Worm (Caenorhabditis elegans) whole organism, young adult: ENCODE measurements around the gene cyp-13A11.

ENCODE experiments used
- B0336.3 ChIP-seq: fragments of 200-800 bp; sonication (Bioruptor generic); IDR thresholded peaks from 2 replicates; pipeline ENCODE4 v1.3.6; 2022; ENCODE audit warnings: missing genetic modification characterization, missing compliant biosample characterization
- C06A6.2 ChIP-seq: fragments of 200-800 bp; sonication (Bioruptor generic); conservative IDR thresholded peaks from 2 replicates; pipeline ENCODE4 v1.3.6; 2022; ENCODE audit warnings: missing genetic modification characterization, missing compliant biosample characterization
- F22D6.2 ChIP-seq: sonication (generic microtip); optimal IDR thresholded peaks from 2 replicates; lab custom pipeline; 2016; ENCODE audit warnings: mild to moderate bottlenecking, missing genetic modification characterization, missing compliant biosample characterization
- F23B12.7 ChIP-seq: sonication (generic microtip); optimal IDR thresholded peaks from 2 replicates; lab custom pipeline; 2017; ENCODE audit warnings: missing genetic modification characterization, mild to moderate bottlenecking, missing compliant biosample characterization, antibody characterized with exemption, moderate library complexity; ENCODE audit not compliant: insufficient read depth
- F39B2.1 ChIP-seq: fragments of 200-800 bp; sonication (Bioruptor generic); IDR thresholded peaks from 2 replicates; pipeline ENCODE4 v1.3.6; 2022; ENCODE audit warnings: missing genetic modification reagents, missing genetic modification characterization, missing compliant biosample characterization
- F49E8.2 ChIP-seq: sonication (generic microtip); optimal IDR thresholded peaks from 3 replicates; lab custom pipeline; 2017; ENCODE audit warnings: missing genetic modification characterization, mild to moderate bottlenecking, missing compliant biosample characterization, antibody characterized with exemption, moderate library complexity; ENCODE audit not compliant: insufficient read depth
- F52B5.7 ChIP-seq: sonication (generic microtip); optimal IDR thresholded peaks from 2 replicates; lab custom pipeline; 2016; ENCODE audit warnings: mild to moderate bottlenecking, missing genetic modification characterization, missing compliant biosample characterization
- F55B11.4 ChIP-seq: sonication (generic microtip); optimal IDR thresholded peaks from 2 replicates; lab custom pipeline; 2016; ENCODE audit warnings: missing compliant biosample characterization, missing genetic modification characterization, borderline replicate concordance; ENCODE audit not compliant: insufficient read depth
- K12H6.12 ChIP-seq: fragments of 200-800 bp; sonication (Bioruptor generic); optimal IDR thresholded peaks from 2 replicates; lab custom pipeline; 2018; ENCODE audit warnings: mild to moderate bottlenecking, missing genetic modification characterization, missing compliant biosample characterization
- T07F8.4 ChIP-seq: sonication (generic microtip); optimal IDR thresholded peaks from 2 replicates; lab custom pipeline; 2016; ENCODE audit warnings: mild to moderate bottlenecking, missing genetic modification characterization, moderate library complexity, missing compliant biosample characterization
- Y53G8AR.9 ChIP-seq: fragments of 200-800 bp; sonication (Bioruptor generic); conservative IDR thresholded peaks from 2 replicates; pipeline ENCODE4 v1.3.6; 2022; ENCODE audit warnings: missing genetic modification reagents, missing genetic modification characterization, missing compliant biosample characterization
- Y56A3A.18 ChIP-seq: fragments of 200-800 bp; sonication (Bioruptor generic); IDR thresholded peaks from 2 replicates; pipeline ENCODE4 v1.3.6; 2022; ENCODE audit warnings: missing genetic modification reagents, missing genetic modification characterization, missing compliant biosample characterization
- Y67H2A.10 ChIP-seq: fragments of 200-800 bp; sonication (Bioruptor generic); conservative IDR thresholded peaks from 2 replicates; pipeline ENCODE4 v1.3.6; 2022; ENCODE audit warnings: missing genetic modification reagents, missing genetic modification characterization, missing compliant biosample characterization
- Y79H2A.3 ChIP-seq: fragments of 200-800 bp; sonication (Bioruptor generic); conservative IDR thresholded peaks from 2 replicates; pipeline ENCODE4 v1.3.6; 2022; ENCODE audit warnings: missing genetic modification reagents, missing genetic modification characterization, missing compliant biosample characterization
- ama-1 ChIP-seq, 3 experiments: fragments of 150-350 bp in 1 of 3; sonication (generic microtip) in 2 of 3; optimal IDR thresholded peaks; 2 replicates each; lab custom pipeline; 2014 to 2018; ENCODE audit warnings: missing biosample characterization in 2 of 3, missing genetic modification characterization in 2 of 3, missing genetic modification reagents in 2 of 3
- attf-3 ChIP-seq: fragments of 200-800 bp; sonication (Bioruptor generic); conservative IDR thresholded peaks from 2 replicates; pipeline ENCODE4 v1.3.6; 2022; ENCODE audit warnings: missing genetic modification reagents, missing genetic modification characterization, missing compliant biosample characterization
- attf-5 ChIP-seq: fragments of 200-800 bp; sonication (Bioruptor generic); optimal IDR thresholded peaks from 2 replicates; lab custom pipeline; 2018; ENCODE audit warnings: mild to moderate bottlenecking, missing genetic modification characterization, missing compliant biosample characterization
- cebp-1 ChIP-seq, 2 experiments: fragments of 200-800 bp in 1 of 2; sonication (Bioruptor generic) in 1 of 2; sonication (generic microtip) in 1 of 2; IDR thresholded peaks in 1 of 2; optimal IDR thresholded peaks in 1 of 2; 2 replicates each; pipeline versions ENCODE4 v1.3.6 to Lab custom; 2017 to 2022; ENCODE audit warnings: missing compliant biosample characterization in 2 of 2, missing genetic modification characterization in 2 of 2, mild to moderate bottlenecking in 1 of 2, missing genetic modification reagents in 1 of 2, moderate library complexity in 1 of 2
- cebp-2 ChIP-seq: fragments of 200-800 bp; sonication (Bioruptor generic); IDR thresholded peaks from 2 replicates; pipeline ENCODE4 v1.3.6; 2022; ENCODE audit warnings: missing genetic modification characterization, missing compliant biosample characterization
- ceh-100 ChIP-seq: fragments of 200-800 bp; sonication (Bioruptor generic); IDR thresholded peaks from 2 replicates; pipeline ENCODE4 v1.3.6; 2022; ENCODE audit warnings: missing genetic modification reagents, missing genetic modification characterization, missing compliant biosample characterization
- ceh-58 ChIP-seq: fragments of 200-800 bp; sonication (Bioruptor generic); IDR thresholded peaks from 2 replicates; pipeline ENCODE4 v1.3.6; 2022; ENCODE audit warnings: missing genetic modification characterization, missing compliant biosample characterization
- chd-7 ChIP-seq: sonication (generic microtip); optimal IDR thresholded peaks from 2 replicates; lab custom pipeline; 2016; ENCODE audit warnings: mild to moderate bottlenecking, missing genetic modification characterization, moderate library complexity, missing compliant biosample characterization
- egl-18 ChIP-seq: fragments of 200-800 bp; sonication (Bioruptor generic); IDR thresholded peaks from 2 replicates; pipeline ENCODE4 v1.3.6; 2022; ENCODE audit warnings: missing genetic modification reagents, missing genetic modification characterization, missing compliant biosample characterization
- egrh-3 ChIP-seq: fragments of 200-800 bp; sonication (Bioruptor generic); IDR thresholded peaks from 2 replicates; pipeline ENCODE4 v1.3.6; 2022; ENCODE audit warnings: missing genetic modification reagents, missing genetic modification characterization, missing compliant biosample characterization
- ets-4 ChIP-seq: fragments of 200-800 bp; sonication (Bioruptor generic); optimal IDR thresholded peaks from 2 replicates; lab custom pipeline; 2018; ENCODE audit warnings: mild to moderate bottlenecking, missing genetic modification characterization, missing compliant biosample characterization
- gei-17 ChIP-seq: fragments of 200-800 bp; sonication (Bioruptor generic); optimal IDR thresholded peaks from 2 replicates; lab custom pipeline; 2018; ENCODE audit warnings: mild to moderate bottlenecking, missing genetic modification characterization, missing compliant biosample characterization
- hrde-1 ChIP-seq: sonication (generic microtip); optimal IDR thresholded peaks from 2 replicates; lab custom pipeline; 2016; ENCODE audit warnings: missing genetic modification characterization, mild to moderate bottlenecking, missing compliant biosample characterization, moderate library complexity, missing genotype, missing genetic modification reagents, borderline replicate concordance
- let-607 ChIP-seq, 2 experiments: fragments of 200-800 bp in 1 of 2; sonication (Bioruptor generic) in 1 of 2; sonication (generic microtip) in 1 of 2; optimal IDR thresholded peaks; 2 replicates each; lab custom pipeline; 2016 to 2018; ENCODE audit warnings: mild to moderate bottlenecking in 2 of 2, missing compliant biosample characterization in 2 of 2, missing genetic modification characterization in 2 of 2, moderate library complexity in 2 of 2, missing genotype in 1 of 2
- lin-35 ChIP-seq, 3 experiments: fragments of 150-350 bp in 2 of 3; sonication (generic microtip) in 1 of 3; optimal IDR thresholded peaks; 2 replicates each; lab custom pipeline; 2014 to 2018; ENCODE audit warnings: missing biosample characterization in 3 of 3, missing genetic modification characterization in 3 of 3, missing genetic modification reagents in 3 of 3
- lsl-1 ChIP-seq: fragments of 200-800 bp; sonication (Bioruptor generic); optimal IDR thresholded peaks from 2 replicates; lab custom pipeline; 2018; ENCODE audit warnings: mild to moderate bottlenecking, missing genetic modification characterization, moderate library complexity, missing compliant biosample characterization
- lsy-27 ChIP-seq: sonication (generic microtip); optimal IDR thresholded peaks from 2 replicates; lab custom pipeline; 2017; ENCODE audit warnings: missing genetic modification characterization, mild to moderate bottlenecking, missing compliant biosample characterization, antibody characterized with exemption, missing genotype, borderline replicate concordance; ENCODE audit not compliant: insufficient read depth
- madf-6 ChIP-seq: fragments of 200-800 bp; sonication (Bioruptor generic); IDR thresholded peaks from 2 replicates; pipeline ENCODE4 v1.3.6; 2022; ENCODE audit warnings: missing genetic modification reagents, missing genetic modification characterization, missing compliant biosample characterization
- nfya-1 ChIP-seq: sonication (generic microtip); optimal IDR thresholded peaks from 2 replicates; lab custom pipeline; 2017; ENCODE audit warnings: antibody characterized with exemption, missing compliant biosample characterization, missing genetic modification characterization, borderline replicate concordance; ENCODE audit not compliant: insufficient read depth
- nhr-80 ChIP-seq: sonication (generic microtip); optimal IDR thresholded peaks from 2 replicates; lab custom pipeline; 2016; ENCODE audit warnings: missing genetic modification characterization, missing compliant biosample characterization
- pbrm-1 ChIP-seq: fragments of 200-800 bp; sonication (Bioruptor generic); IDR thresholded peaks from 2 replicates; pipeline ENCODE4 v1.3.6; 2022; ENCODE audit warnings: missing genetic modification reagents, missing genetic modification characterization, missing compliant biosample characterization
- rpc-1 ChIP-seq, 2 experiments: fragments of 150-350 bp in 1 of 2; sonication (generic microtip) in 1 of 2; optimal IDR thresholded peaks; 2 replicates each; lab custom pipeline; 2014 to 2018; ENCODE audit warnings: missing biosample characterization in 1 of 2, missing genetic modification characterization in 1 of 2, missing genetic modification reagents in 1 of 2, missing genotype in 1 of 2
- tbp1 ChIP-seq: fragments of 200-800 bp; sonication (Bioruptor generic); optimal IDR thresholded peaks from 2 replicates; lab custom pipeline; 2018; ENCODE audit warnings: mild to moderate bottlenecking, missing genetic modification characterization, missing compliant biosample characterization
- tlf-1 ChIP-seq: fragments of 200-800 bp; sonication (Bioruptor generic); optimal IDR thresholded peaks from 2 replicates; lab custom pipeline; 2018; ENCODE audit warnings: mild to moderate bottlenecking, missing genetic modification characterization, missing compliant biosample characterization
- xnd-1 ChIP-seq: sonication (generic microtip); optimal IDR thresholded peaks from 2 replicates; lab custom pipeline; 2016; ENCODE audit warnings: missing genotype, missing genetic modification reagents, missing genetic modification characterization, missing compliant biosample characterization
- zfh-2 ChIP-seq: fragments of 200-800 bp; sonication (Bioruptor generic); conservative IDR thresholded peaks from 2 replicates; pipeline ENCODE4 v1.3.6; 2022; ENCODE audit warnings: missing genetic modification reagents, missing genetic modification characterization, missing compliant biosample characterization
- zim-3 ChIP-seq: sonication (generic microtip); optimal IDR thresholded peaks from 2 replicates; lab custom pipeline; 2017; ENCODE audit warnings: mild to moderate bottlenecking, missing genetic modification characterization, moderate library complexity, missing compliant biosample characterization
- ztf-26 ChIP-seq: sonication (generic microtip); optimal IDR thresholded peaks from 2 replicates; lab custom pipeline; 2017; ENCODE audit warnings: missing genetic modification characterization, missing compliant biosample characterization
- ztf-28 ChIP-seq: fragments of 200-800 bp; sonication (Bioruptor generic); IDR thresholded peaks from 2 replicates; pipeline ENCODE4 v1.3.6; 2022; ENCODE audit warnings: missing genetic modification reagents, missing genetic modification characterization, missing compliant biosample characterization

The cyp-13A11 gene

ce11 chrIII:13059335-13059734 lies 38.5 kb downstream of the cyp-13A11 start (continued):
- TF ChIP-seq xnd-1 (tag; lab: Kevin White, UChicago) (no peak), cebp-1 (GFP tag; IDR thresholded peaks at IDR 0.05; lab: Robert Waterston, UW) (no peak), cebp-1 (tag; optimal IDR thresholded peaks at IDR 0.05; lab: Kevin White, UChicago) (peak; percentile 41), hrde-1 (tag; lab: Kevin White, UChicago) (no peak)

- TF ChIP-seq lsy-27 (tag; lab: Kevin White, UChicago): no peak
- TF ChIP-seq ztf-28 (GFP tag; lab: Robert Waterston, UW): no peak
- peak; percentile 1 for TF ChIP-seq rpc-1 (optimal IDR thresholded peaks at IDR 0.05; lab: Kevin White, UChicago)
- TF ChIP-seq rpc-1 (tag; optimal IDR thresholded peaks at IDR 0.05; lab: Kevin White, UChicago): no peak
- TF ChIP-seq ets-4 (GFP tag; lab: Kevin White, UChicago): no peak
- peak; percentile 85 for TF ChIP-seq C06A6.2 (GFP tag; lab: Robert Waterston, UW)
- no peak for TF ChIP-seq nfya-1
- peak; percentile 92 for TF ChIP-seq ama-1 (optimal IDR thresholded peaks at IDR 0.05; lab: Kevin White, UChicago)
- no peak for TF ChIP-seq ama-1 (GFP tag; optimal IDR thresholded peaks at IDR 0.05; lab: Kevin White, UChicago)
- TF ChIP-seq F52B5.7 (tag; lab: Kevin White, UChicago): no peak
- no peak for TF ChIP-seq let-607 (tag; optimal IDR thresholded peaks at IDR 0.05; lab: Kevin White, UChicago)
- no peak for TF ChIP-seq cebp-1 (GFP tag; IDR thresholded peaks at IDR 0.05; lab: Robert Waterston, UW)
- TF ChIP-seq cebp-1 (tag; optimal IDR thresholded peaks at IDR 0.05; lab: Kevin White, UChicago): peak; percentile 78
- TF ChIP-seq Y56A3A.18 (GFP tag; lab: Robert Waterston, UW): no peak
- no peak for TF ChIP-seq T07F8.4
- no peak for TF ChIP-seq F23B12.7 (tag; lab: Kevin White, UChicago)
- TF ChIP-seq madf-6 (GFP tag; lab: Robert Waterston, UW): no peak
- peak; percentile 17 for TF ChIP-seq chd-7 (tag; lab: Kevin White, UChicago)
- TF ChIP-seq F55B11.4 (tag; lab: Kevin White, UChicago): no peak
- TF ChIP-seq lsl-1 (GFP tag; lab: Kevin White, UChicago): no peak
- no peak for TF ChIP-seq ceh-58 (GFP tag; lab: Robert Waterston, UW)
- no peak for TF ChIP-seq F39B2.1 (GFP tag; lab: Robert Waterston, UW)
- TF ChIP-seq tbp1 (GFP tag; lab: Kevin White, UChicago): peak; percentile 51
- TF ChIP-seq K12H6.12: peak; percentile 65
- peak; percentile 37 for TF ChIP-seq gei-17 (GFP tag; lab: Kevin White, UChicago)
- no peak for TF ChIP-seq zfh-2 (GFP tag; lab: Robert Waterston, UW)
- TF ChIP-seq B0336.3 (GFP tag; lab: Robert Waterston, UW): peak; percentile 67
- no peak for TF ChIP-seq egrh-3 (GFP tag; lab: Robert Waterston, UW)
- no peak for TF ChIP-seq ceh-100 (GFP tag; lab: Robert Waterston, UW)
- peak; percentile 79 for TF ChIP-seq attf-5
- TF ChIP-seq Y67H2A.10: no peak
- peak; percentile 63 for TF ChIP-seq pbrm-1 (GFP tag; lab: Robert Waterston, UW)
- TF ChIP-seq lin-35 (GFP tag; optimal IDR thresholded peaks at IDR 0.05; lab: Kevin White, UChicago): peak in 1 of 3 experiments; percentile 55
- no peak for TF ChIP-seq xnd-1 (tag; lab: Kevin White, UChicago)
- peak; percentile 31 for TF ChIP-seq nhr-80 (tag; lab: Kevin White, UChicago)
- no peak for TF ChIP-seq Y53G8AR.9
- TF ChIP-seq Y79H2A.3: no peak
- TF ChIP-seq tlf-1 (GFP tag; lab: Kevin White, UChicago): peak; percentile 65
- no peak for TF ChIP-seq ztf-26 (tag; lab: Kevin White, UChicago)
- TF ChIP-seq F49E8.2 (tag; lab: Kevin White, UChicago): no peak
- no peak for TF ChIP-seq zim-3 (tag; lab: Kevin White, UChicago)
- 0 out of 2 replicates have a peak, but pooled peaks have one; percentile 55 for TF ChIP-seq egl-18 (GFP tag; lab: Robert Waterston, UW)
- TF ChIP-seq attf-3: no peak
- no peak for TF ChIP-seq F22D6.2 (tag; lab: Kevin White, UChicago)
- TF ChIP-seq cebp-2 (GFP tag; lab: Robert Waterston, UW): no peak
Observed at ce11 chrIII:13061136-13061535, 40.3 kb downstream of the cyp-13A11 start.
